Worm (Caenorhabditis elegans): ENCODE results near the gene knl-1.

DNA sequence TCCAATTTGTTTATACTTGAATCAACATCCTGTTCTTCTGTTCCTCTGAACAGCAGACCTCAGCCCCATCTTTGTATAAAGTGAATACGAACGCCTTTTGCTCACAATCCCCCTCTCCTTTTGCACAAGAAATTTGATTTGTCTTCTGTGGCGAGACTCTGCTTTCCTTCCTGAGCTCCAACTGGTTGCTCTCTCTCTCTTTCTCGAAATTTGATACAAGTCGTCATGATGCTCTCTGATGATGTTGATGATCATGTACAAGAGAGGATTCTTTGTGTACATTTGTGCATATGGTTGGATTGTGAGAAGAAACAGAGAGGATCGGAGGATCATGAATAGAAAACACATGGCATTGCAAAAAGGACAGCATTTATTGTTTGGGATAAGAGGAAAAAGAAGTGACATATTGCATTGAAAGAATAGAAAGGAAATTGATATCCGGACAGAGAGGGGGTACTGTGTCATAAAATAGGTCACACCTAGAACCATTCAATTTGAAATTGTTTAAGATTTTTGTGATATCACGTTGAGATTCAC, 50.5 kb downstream of the knl-1 start:
- TF ChIP-seq ama-1 (optimal IDR thresholded peaks at IDR 0.05) (no peak), ZK546.5 (tag; optimal IDR thresholded peaks at IDR 0.05) (no peak), nhr-77 (tag; optimal IDR thresholded peaks at IDR 0.05) (no peak), unc-39 (tag; optimal IDR thresholded peaks at IDR 0.05) (no peak), egl-27 (tag; optimal IDR thresholded peaks at IDR 0.05) (no peak), nhr-237 (tag; optimal IDR thresholded peaks at IDR 0.05) (no peak), snpc-4 (tag; optimal IDR thresholded peaks at IDR 0.05) (no peak), elt-3 (tag; optimal IDR thresholded peaks at IDR 0.05) (no peak)

Measured in whole organism, L2 larva.